Fruit fly (Drosophila melanogaster): ENCODE measurements around the gene HLH3B.

The HLH3B gene

dm6 chrX:2652124-2652923 is 29.2 kb downstream of the HLH3B start (continued):
- no peak for TF ChIP-seq GATAe (GFP tag; conservative IDR thresholded peaks at IDR 0.05)
- TF ChIP-seq Deaf1 (tag; optimal IDR thresholded peaks at IDR 0.05), result peak; percentile 22
- no peak for TF ChIP-seq CG8765 (GFP tag; IDR thresholded peaks at IDR 0.05)
- TF ChIP-seq CG5245 (GFP tag; optimal IDR thresholded peaks at IDR 0.05), result no peak
- TF ChIP-seq abd-A (tag; optimal IDR thresholded peaks at IDR 0.05), result peak; percentile 49
- TF ChIP-seq peb (GFP tag; IDR thresholded peaks at IDR 0.05), result no peak
- no peak for TF ChIP-seq nmo (GFP tag; optimal IDR thresholded peaks at IDR 0.05)
- no peak for TF ChIP-seq CG12659 (GFP tag; optimal IDR thresholded peaks at IDR 0.05)
- no peak for TF ChIP-seq ab (GFP tag; optimal IDR thresholded peaks at IDR 0.05)
- TF ChIP-seq so (GFP tag; IDR thresholded peaks at IDR 0.05), result no peak
- no peak for TF ChIP-seq HLH3B (GFP tag; IDR thresholded peaks at IDR 0.05)
- TF ChIP-seq CG7372 (GFP tag; IDR thresholded peaks at IDR 0.05), result no peak
- peak; percentile 80 for TF ChIP-seq CG4820 (GFP tag; optimal IDR thresholded peaks at IDR 0.05)
- no peak for TF ChIP-seq Bdp1 (GFP tag; optimal IDR thresholded peaks at IDR 0.05)
- TF ChIP-seq CG17568 (GFP tag; optimal IDR thresholded peaks at IDR 0.05), result no peak
- TF ChIP-seq Ssrp (tag; optimal IDR thresholded peaks at IDR 0.05), result no peak
- no peak for TF ChIP-seq CG16779 (GFP tag; IDR thresholded peaks at IDR 0.05)
- TF ChIP-seq sens (GFP tag), result peak; percentile 24
- TF ChIP-seq lov (optimal IDR thresholded peaks at IDR 0.05), result no peak
- no peak for TF ChIP-seq lov (GFP tag; IDR thresholded peaks at IDR 0.05)
- no peak for TF ChIP-seq CG18764 (GFP tag; optimal IDR thresholded peaks at IDR 0.05)
- TF ChIP-seq Max (GFP tag; optimal IDR thresholded peaks at IDR 0.05), result no peak
- TF ChIP-seq CG8388 (GFP tag; optimal IDR thresholded peaks at IDR 0.05), result no peak
- TF ChIP-seq chm (GFP tag; IDR thresholded peaks at IDR 0.05), result no peak
- TF ChIP-seq CG9437 (GFP tag; optimal IDR thresholded peaks at IDR 0.05), result no peak
- TF ChIP-seq nom (GFP tag; optimal IDR thresholded peaks at IDR 0.05), result peak; percentile 46
- TF ChIP-seq sd (tag; optimal IDR thresholded peaks at IDR 0.05), result peak; percentile 95
- no peak for TF ChIP-seq Xbp1 (GFP tag; optimal IDR thresholded peaks at IDR 0.05)
- peak; percentile 85 for TF ChIP-seq CG1832 (GFP tag; optimal IDR thresholded peaks at IDR 0.05)
- TF ChIP-seq CG8359 (GFP tag; optimal IDR thresholded peaks at IDR 0.05; ENCODE audit: borderline replicate concordance), result no peak
- TF ChIP-seq CG14710 (tag; optimal IDR thresholded peaks at IDR 0.05), result no peak
- TF ChIP-seq jumu (GFP tag; optimal IDR thresholded peaks at IDR 0.05), result no peak
- TF ChIP-seq Aef1 (GFP tag; IDR thresholded peaks at IDR 0.05), result no peak
- no peak for TF ChIP-seq Taf1 (GFP tag; IDR thresholded peaks at IDR 0.05)
- no peak for TF ChIP-seq nerfin-2 (GFP tag; IDR thresholded peaks at IDR 0.05; ENCODE audit: partially characterized antibody)
- TF ChIP-seq CoRest (tag; optimal IDR thresholded peaks at IDR 0.05), result no peak
- TF ChIP-seq CG4854 (GFP tag; optimal IDR thresholded peaks at IDR 0.05), result no peak
- TF ChIP-seq row (GFP tag; IDR thresholded peaks at IDR 0.05), result no peak
- no peak for TF ChIP-seq CG10366 (GFP tag; IDR thresholded peaks at IDR 0.05)
- no peak for TF ChIP-seq CG16815 (GFP tag; optimal IDR thresholded peaks at IDR 0.05)
- TF ChIP-seq CG30431 (GFP tag; optimal IDR thresholded peaks at IDR 0.05), result no peak
- no peak for TF ChIP-seq crp (GFP tag; optimal IDR thresholded peaks at IDR 0.05)
- no peak for TF ChIP-seq CG13775 (GFP tag; optimal IDR thresholded peaks at IDR 0.05)
- no peak for TF ChIP-seq CG10462 (GFP tag; optimal IDR thresholded peaks at IDR 0.05)
- no peak for TF ChIP-seq Fer1 (GFP tag; optimal IDR thresholded peaks at IDR 0.05)
- TF ChIP-seq CG15073 (GFP tag; optimal IDR thresholded peaks at IDR 0.05), result no peak
- TF ChIP-seq Jarid2 (GFP tag; optimal IDR thresholded peaks at IDR 0.05), result no peak
- TF ChIP-seq CG17802 (tag; optimal IDR thresholded peaks at IDR 0.05), result no peak
- TF ChIP-seq hth (optimal IDR thresholded peaks at IDR 0.05), result no peak
- TF ChIP-seq gro (GFP tag; optimal IDR thresholded peaks at IDR 0.05), result peak; percentile 36
- no peak for TF ChIP-seq CG5953 (GFP tag; IDR thresholded peaks at IDR 0.05)
